Worm (Caenorhabditis elegans) whole organism, young adult: Measurements from ENCODE around the gene Y62H9A.11.
A peak's percentile ranks its signal among the peaks of the same experiment; 100 is the strongest.

ENCODE experiments used
- B0019.2 ChIP-seq: fragments of 200-800 bp; sonication (Bioruptor generic); conservative IDR thresholded peaks from 2 replicates; pipeline ENCODE4 v1.3.6; 2022; ENCODE audit warnings: missing genetic modification reagents, missing genetic modification characterization, missing compliant biosample characterization
- B0336.3 ChIP-seq: fragments of 200-800 bp; sonication (Bioruptor generic); IDR thresholded peaks from 2 replicates; pipeline ENCODE4 v1.3.6; 2022; ENCODE audit warnings: missing genetic modification characterization, missing compliant biosample characterization
- C06A6.2 ChIP-seq: fragments of 200-800 bp; sonication (Bioruptor generic); conservative IDR thresholded peaks from 2 replicates; pipeline ENCODE4 v1.3.6; 2022; ENCODE audit warnings: missing genetic modification characterization, missing compliant biosample characterization
- D2030.7 ChIP-seq: fragments of 200-800 bp; sonication (Bioruptor generic); IDR thresholded peaks from 2 replicates; pipeline ENCODE4 v1.3.6; 2022; ENCODE audit warnings: missing genetic modification reagents, missing genetic modification characterization, missing compliant biosample characterization
- F22D6.2 ChIP-seq: sonication (generic microtip); optimal IDR thresholded peaks from 2 replicates; lab custom pipeline; 2016; ENCODE audit warnings: mild to moderate bottlenecking, missing genetic modification characterization, missing compliant biosample characterization
- F52B5.7 ChIP-seq: sonication (generic microtip); optimal IDR thresholded peaks from 2 replicates; lab custom pipeline; 2016; ENCODE audit warnings: mild to moderate bottlenecking, missing genetic modification characterization, missing compliant biosample characterization
- F55B11.4 ChIP-seq: sonication (generic microtip); optimal IDR thresholded peaks from 2 replicates; lab custom pipeline; 2016; ENCODE audit warnings: missing compliant biosample characterization, missing genetic modification characterization, borderline replicate concordance; ENCODE audit not compliant: insufficient read depth
- K12H6.12 ChIP-seq: fragments of 200-800 bp; sonication (Bioruptor generic); optimal IDR thresholded peaks from 2 replicates; lab custom pipeline; 2018; ENCODE audit warnings: mild to moderate bottlenecking, missing genetic modification characterization, missing compliant biosample characterization
- T07F8.4 ChIP-seq: sonication (generic microtip); optimal IDR thresholded peaks from 2 replicates; lab custom pipeline; 2016; ENCODE audit warnings: mild to moderate bottlenecking, missing genetic modification characterization, moderate library complexity, missing compliant biosample characterization
- T26A5.8 ChIP-seq: sonication (generic microtip); optimal IDR thresholded peaks from 2 replicates; lab custom pipeline; 2016; ENCODE audit warnings: missing genetic modification characterization, missing compliant biosample characterization
- Y53G8AR.9 ChIP-seq: fragments of 200-800 bp; sonication (Bioruptor generic); conservative IDR thresholded peaks from 2 replicates; pipeline ENCODE4 v1.3.6; 2022; ENCODE audit warnings: missing genetic modification reagents, missing genetic modification characterization, missing compliant biosample characterization
- ZK185.1 ChIP-seq: sonication (generic microtip); optimal IDR thresholded peaks from 2 replicates; lab custom pipeline; 2016; ENCODE audit warnings: mild to moderate bottlenecking, missing genetic modification characterization, missing compliant biosample characterization; ENCODE audit not compliant: poor library complexity, severe bottlenecking
- attf-3 ChIP-seq: fragments of 200-800 bp; sonication (Bioruptor generic); conservative IDR thresholded peaks from 2 replicates; pipeline ENCODE4 v1.3.6; 2022; ENCODE audit warnings: missing genetic modification reagents, missing genetic modification characterization, missing compliant biosample characterization
- bed-1 ChIP-seq: fragments of 200-800 bp; sonication (Bioruptor generic); IDR thresholded peaks from 2 replicates; pipeline ENCODE4 v1.3.6; 2022; ENCODE audit warnings: missing genetic modification reagents, missing genetic modification characterization, missing compliant biosample characterization
- bed-2 ChIP-seq: fragments of 200-800 bp; sonication (Bioruptor generic); IDR thresholded peaks from 2 replicates; pipeline ENCODE4 v1.3.6; 2022; ENCODE audit warnings: missing genetic modification reagents, missing genetic modification characterization, missing compliant biosample characterization
- ccch-3 ChIP-seq: fragments of 200-800 bp; sonication (Bioruptor generic); optimal IDR thresholded peaks from 2 replicates; lab custom pipeline; 2018; ENCODE audit warnings: mild to moderate bottlenecking, missing genetic modification characterization, missing compliant biosample characterization
- cebp-2 ChIP-seq: fragments of 200-800 bp; sonication (Bioruptor generic); IDR thresholded peaks from 2 replicates; pipeline ENCODE4 v1.3.6; 2022; ENCODE audit warnings: missing genetic modification characterization, missing compliant biosample characterization
- ceh-100 ChIP-seq: fragments of 200-800 bp; sonication (Bioruptor generic); IDR thresholded peaks from 2 replicates; pipeline ENCODE4 v1.3.6; 2022; ENCODE audit warnings: missing genetic modification reagents, missing genetic modification characterization, missing compliant biosample characterization
- ceh-91 ChIP-seq: fragments of 200-800 bp; sonication (Bioruptor generic); IDR thresholded peaks from 2 replicates; pipeline ENCODE4 v1.3.6; 2022; ENCODE audit warnings: missing genetic modification reagents, missing genetic modification characterization, missing compliant biosample characterization
- chd-7 ChIP-seq: sonication (generic microtip); optimal IDR thresholded peaks from 2 replicates; lab custom pipeline; 2016; ENCODE audit warnings: mild to moderate bottlenecking, missing genetic modification characterization, moderate library complexity, missing compliant biosample characterization
- ets-4 ChIP-seq: fragments of 200-800 bp; sonication (Bioruptor generic); optimal IDR thresholded peaks from 2 replicates; lab custom pipeline; 2018; ENCODE audit warnings: mild to moderate bottlenecking, missing genetic modification characterization, missing compliant biosample characterization
- hlh-26 ChIP-seq: fragments of 200-800 bp; sonication (Bioruptor generic); conservative IDR thresholded peaks from 2 replicates; pipeline ENCODE4 v1.3.6; 2022; ENCODE audit warnings: missing genetic modification reagents, missing genetic modification characterization, missing compliant biosample characterization
- let-526 ChIP-seq: fragments of 200-800 bp; sonication (Bioruptor generic); IDR thresholded peaks from 2 replicates; pipeline ENCODE4 v1.3.6; 2022; ENCODE audit warnings: missing genetic modification reagents, missing genetic modification characterization, missing compliant biosample characterization
- let-607 ChIP-seq, 2 experiments: fragments of 200-800 bp in 1 of 2; sonication (Bioruptor generic) in 1 of 2; sonication (generic microtip) in 1 of 2; optimal IDR thresholded peaks; 2 replicates each; lab custom pipeline; 2016 to 2018; ENCODE audit warnings: mild to moderate bottlenecking in 2 of 2, missing compliant biosample characterization in 2 of 2, missing genetic modification characterization in 2 of 2, moderate library complexity in 2 of 2, missing genotype in 1 of 2
- lin-26 ChIP-seq: fragments of 200-800 bp; sonication (Bioruptor generic); IDR thresholded peaks from 2 replicates; pipeline ENCODE4 v1.3.6; 2022; ENCODE audit warnings: missing genetic modification reagents, missing genetic modification characterization, missing compliant biosample characterization
- lin-40 ChIP-seq: sonication (generic microtip); optimal IDR thresholded peaks from 2 replicates; lab custom pipeline; 2016; ENCODE audit warnings: missing genetic modification characterization, mild to moderate bottlenecking, missing compliant biosample characterization, missing genotype, missing genetic modification reagents
- lsl-1 ChIP-seq: fragments of 200-800 bp; sonication (Bioruptor generic); optimal IDR thresholded peaks from 2 replicates; lab custom pipeline; 2018; ENCODE audit warnings: mild to moderate bottlenecking, missing genetic modification characterization, moderate library complexity, missing compliant biosample characterization
- mcd-1 ChIP-seq: fragments of 200-800 bp; sonication (Bioruptor generic); IDR thresholded peaks from 2 replicates; pipeline ENCODE4 v1.3.6; 2022; ENCODE audit warnings: missing genetic modification reagents, missing genetic modification characterization, missing compliant biosample characterization
- mes-4 ChIP-seq: sonication (generic microtip); optimal IDR thresholded peaks from 2 replicates; lab custom pipeline; 2016; ENCODE audit warnings: missing genotype, missing genetic modification characterization, missing compliant biosample characterization
- nfyb-1 ChIP-seq: fragments of 200-800 bp; sonication (Bioruptor generic); IDR thresholded peaks from 2 replicates; pipeline ENCODE4 v1.3.6; 2022; ENCODE audit warnings: missing genetic modification reagents, missing genetic modification characterization, missing compliant biosample characterization
- rec-8 ChIP-seq, 2 experiments: sonication (generic microtip); optimal IDR thresholded peaks; 2 replicates each; lab custom pipeline; 2016; ENCODE audit warnings: mild to moderate bottlenecking in 2 of 2, missing genetic modification characterization in 2 of 2, missing genetic modification reagents in 2 of 2, missing genotype in 2 of 2, missing biosample characterization in 1 of 2, missing compliant biosample characterization in 1 of 2, moderate library complexity in 1 of 2
- rpc-1 ChIP-seq, 2 experiments: fragments of 150-350 bp in 1 of 2; sonication (generic microtip) in 1 of 2; optimal IDR thresholded peaks; 2 replicates each; lab custom pipeline; 2014 to 2018; ENCODE audit warnings: missing biosample characterization in 1 of 2, missing genetic modification characterization in 1 of 2, missing genetic modification reagents in 1 of 2, missing genotype in 1 of 2
- sdz-38 ChIP-seq: sonication (generic microtip); optimal IDR thresholded peaks from 2 replicates; lab custom pipeline; 2016; ENCODE audit warnings: missing genotype, missing genetic modification characterization, missing compliant biosample characterization
- sea-2 ChIP-seq: fragments of 200-800 bp; sonication (Bioruptor generic); IDR thresholded peaks from 2 replicates; pipeline ENCODE4 v1.3.6; 2022; ENCODE audit warnings: missing genetic modification characterization, missing compliant biosample characterization
- snpc-1.1 ChIP-seq: sonication (generic microtip); optimal IDR thresholded peaks from 2 replicates; lab custom pipeline; 2017; ENCODE audit warnings: missing genetic modification characterization, mild to moderate bottlenecking, missing compliant biosample characterization, antibody characterized with exemption, moderate library complexity, missing genotype, missing genetic modification reagents; ENCODE audit not compliant: insufficient read depth
- snpc-1.3 ChIP-seq: sonication (generic microtip); optimal IDR thresholded peaks from 2 replicates; lab custom pipeline; 2017; ENCODE audit warnings: missing genetic modification characterization, mild to moderate bottlenecking, missing compliant biosample characterization, antibody characterized with exemption, moderate library complexity, missing genotype, missing genetic modification reagents; ENCODE audit not compliant: insufficient read depth
- snpc-3.4 ChIP-seq: sonication (generic microtip); optimal IDR thresholded peaks from 2 replicates; lab custom pipeline; 2017; ENCODE audit warnings: missing genetic modification characterization, mild to moderate bottlenecking, missing compliant biosample characterization, antibody characterized with exemption, moderate library complexity, missing genotype, missing genetic modification reagents
- snpc-4 ChIP-seq, 5 experiments: fragments of 150-350 bp in 1 of 5; sonication (generic microtip) in 4 of 5; optimal IDR thresholded peaks; 2 replicates each; lab custom pipeline; 2014 to 2018; ENCODE audit warnings: missing genetic modification characterization in 5 of 5, missing biosample characterization in 3 of 5, antibody characterized with exemption in 2 of 5, mild to moderate bottlenecking in 2 of 5, missing compliant biosample characterization in 2 of 5, missing genotype in 2 of 5, moderate library complexity in 2 of 5, missing genetic modification reagents in 1 of 5
- sptf-2 ChIP-seq: fragments of 200-800 bp; sonication (Bioruptor generic); optimal IDR thresholded peaks from 2 replicates; lab custom pipeline; 2018; ENCODE audit warnings: mild to moderate bottlenecking, missing genetic modification characterization, missing compliant biosample characterization
- tbp1 ChIP-seq: fragments of 200-800 bp; sonication (Bioruptor generic); optimal IDR thresholded peaks from 2 replicates; lab custom pipeline; 2018; ENCODE audit warnings: mild to moderate bottlenecking, missing genetic modification characterization, missing compliant biosample characterization
- unc-130 ChIP-seq: sonication (generic microtip); optimal IDR thresholded peaks from 2 replicates; lab custom pipeline; 2016; ENCODE audit warnings: missing genetic modification reagents, missing genetic modification characterization, missing compliant biosample characterization
- xnd-1 ChIP-seq: sonication (generic microtip); optimal IDR thresholded peaks from 2 replicates; lab custom pipeline; 2016; ENCODE audit warnings: missing genotype, missing genetic modification reagents, missing genetic modification characterization, missing compliant biosample characterization
- ztf-18 ChIP-seq: sonication (generic microtip); optimal IDR thresholded peaks from 2 replicates; lab custom pipeline; 2016; ENCODE audit warnings: missing genotype, mild to moderate bottlenecking, missing genetic modification characterization, missing compliant biosample characterization
- ztf-28 ChIP-seq: fragments of 200-800 bp; sonication (Bioruptor generic); IDR thresholded peaks from 2 replicates; pipeline ENCODE4 v1.3.6; 2022; ENCODE audit warnings: missing genetic modification reagents, missing genetic modification characterization, missing compliant biosample characterization
- ztf-3 ChIP-seq: fragments of 200-800 bp; sonication (Bioruptor generic); optimal IDR thresholded peaks from 2 replicates; lab custom pipeline; 2018; ENCODE audit warnings: mild to moderate bottlenecking, missing genetic modification characterization, missing compliant biosample characterization
- ztf-6 ChIP-seq: fragments of 200-800 bp; sonication (Bioruptor generic); IDR thresholded peaks from 2 replicates; pipeline ENCODE4 v1.3.6; 2022; ENCODE audit warnings: missing genetic modification reagents, missing genetic modification characterization, missing compliant biosample characterization

Gene Y62H9A.11

DNA sequence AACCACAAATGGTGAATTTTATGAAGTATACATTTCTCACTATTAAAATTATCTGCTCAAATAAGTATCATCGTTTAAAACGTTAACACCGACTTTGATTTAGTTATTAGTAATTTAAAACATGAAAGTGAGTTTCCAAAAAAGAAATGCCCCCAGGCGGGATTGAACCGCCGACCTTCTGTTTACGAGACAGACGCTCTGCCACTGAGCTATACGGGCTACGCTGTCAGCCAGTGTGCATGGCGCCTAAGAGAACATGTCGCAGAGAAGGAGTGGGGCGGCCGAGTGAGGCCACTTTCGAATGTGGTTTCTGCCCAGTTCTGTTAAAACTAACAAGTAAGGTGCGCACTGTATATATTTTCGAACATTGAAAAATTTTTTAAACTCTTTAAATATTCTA lies 27.8 kb upstream of the Y62H9A.11 start (continued):
- TF ChIP-seq sdz-38 (tag; lab: Kevin White, UChicago) (no peak), unc-130 (GFP tag; lab: Kevin White, UChicago) (peak; percentile 32), attf-3 (0 out of 2 replicates have a peak, but pooled peaks have one; percentile 16), T07F8.4 (tag; lab: Kevin White, UChicago) (peak; percentile 25), lin-26 (GFP tag; lab: Robert Waterston, UW) (no peak), let-526 (GFP tag; lab: Robert Waterston, UW) (0 out of 2 replicates have a peak, but pooled peaks have one; percentile 35), xnd-1 (tag; lab: Kevin White, UChicago) (no peak), sea-2 (GFP tag; lab: Robert Waterston, UW) (0 out of 2 replicates have a peak, but pooled peaks have one; percentile 12), mcd-1 (GFP tag; lab: Robert Waterston, UW) (peak; percentile 70), rec-8 (tag; optimal IDR thresholded peaks at IDR 0.05; lab: Kevin White, UChicago) (peak; percentile 78 to 80), Y53G8AR.9 (0 out of 2 replicates have a peak, but pooled peaks have one; percentile 36), snpc-4 (GFP tag; optimal IDR thresholded peaks at IDR 0.05; lab: Kevin White, UChicago) (peak; percentile 33), snpc-4 (tag; optimal IDR thresholded peaks at IDR 0.05; lab: Kevin White, UChicago) (peak in 3 of 4 experiments; percentile 20 to 75 (median 61)), snpc-1.1 (tag; lab: Kevin White, UChicago) (peak; percentile 53), rpc-1 (optimal IDR thresholded peaks at IDR 0.05; lab: Kevin White, UChicago) (peak; percentile 82), rpc-1 (tag; optimal IDR thresholded peaks at IDR 0.05; lab: Kevin White, UChicago) (peak; percentile 86), chd-7 (peak; percentile 37), snpc-3.4 (peak; percentile 58), lsl-1 (GFP tag; lab: Kevin White, UChicago) (peak; percentile 4), B0336.3 (GFP tag; lab: Robert Waterston, UW) (peak; percentile 66; the same call in 1 of the 2 replicates), ceh-100 (GFP tag; lab: Robert Waterston, UW) (0 out of 2 replicates have a peak, but pooled peaks have one; percentile 30), F22D6.2 (tag; lab: Kevin White, UChicago) (peak; percentile 31), ets-4 (GFP tag; lab: Kevin White, UChicago) (no peak), tbp1 (peak; percentile 96), bed-1 (no peak), F52B5.7 (peak; percentile 66), T26A5.8 (tag; lab: Kevin White, UChicago) (peak; percentile 49), ccch-3 (GFP tag; lab: Kevin White, UChicago) (no peak), B0019.2 (GFP tag; lab: Robert Waterston, UW) (no peak), hlh-26 (GFP tag; lab: Robert Waterston, UW) (no peak), ceh-91 (GFP tag; lab: Robert Waterston, UW) (no peak), snpc-1.3 (tag; lab: Kevin White, UChicago) (peak; percentile 84), let-607 (tag; optimal IDR thresholded peaks at IDR 0.05; lab: Kevin White, UChicago) (peak in 1 of 2 experiments; percentile 54), ztf-6 (GFP tag; lab: Robert Waterston, UW) (no peak), lin-40 (tag; lab: Kevin White, UChicago) (peak; percentile 83), mes-4 (tag; lab: Kevin White, UChicago) (peak; percentile 59), sptf-2 (GFP tag; lab: Kevin White, UChicago) (no peak), C06A6.2 (no peak), K12H6.12 (tag; lab: Kevin White, UChicago) (peak; percentile 19), cebp-2 (GFP tag; lab: Robert Waterston, UW) (no peak), ztf-18 (peak; percentile 52), ZK185.1 (tag; lab: Kevin White, UChicago) (peak; percentile 93), nfyb-1 (GFP tag; lab: Robert Waterston, UW) (peak; percentile 86), D2030.7 (GFP tag; lab: Robert Waterston, UW) (peak; percentile 83), bed-2 (GFP tag; lab: Robert Waterston, UW) (no peak), ztf-3 (no peak), F55B11.4 (tag; lab: Kevin White, UChicago) (no peak), ztf-28 (GFP tag; lab: Robert Waterston, UW) (peak; percentile 86)
